Worm (Caenorhabditis elegans) whole organism, late embryonic: ENCODE results near the gene hlh-33.

ENCODE experiments used
- C08G9.2 ChIP-seq: sonication (generic microtip); optimal IDR thresholded peaks from 2 replicates; lab custom pipeline; 2016; ENCODE audit warnings: mild to moderate bottlenecking, missing genetic modification characterization, moderate library complexity, missing compliant biosample characterization
- C38D4.7 ChIP-seq: fragments of 200-800 bp; sonication (Bioruptor generic); optimal IDR thresholded peaks from 2 replicates; lab custom pipeline; 2018; ENCODE audit warnings: mild to moderate bottlenecking, missing genetic modification characterization, moderate library complexity, missing compliant biosample characterization
- F13H6.1 ChIP-seq: sonication (generic microtip); optimal IDR thresholded peaks from 2 replicates; lab custom pipeline; 2016; ENCODE audit warnings: missing genetic modification characterization, missing compliant biosample characterization
- Y22D7AL.16 ChIP-seq: sonication (generic microtip); optimal IDR thresholded peaks from 2 replicates; lab custom pipeline; 2016; ENCODE audit warnings: missing genetic modification characterization, missing compliant biosample characterization
- ahr-1 ChIP-seq: sonication (generic microtip); optimal IDR thresholded peaks from 2 replicates; lab custom pipeline; 2016; ENCODE audit warnings: missing genetic modification characterization, missing compliant biosample characterization
- ceh-19 ChIP-seq: fragments of 200-800 bp; sonication (Bioruptor generic); optimal IDR thresholded peaks from 2 replicates; lab custom pipeline; 2018; ENCODE audit warnings: mild to moderate bottlenecking, missing genetic modification characterization, missing compliant biosample characterization
- ceh-2 ChIP-seq: sonication (generic microtip); optimal IDR thresholded peaks from 2 replicates; lab custom pipeline; 2016; ENCODE audit warnings: missing genotype, missing genetic modification characterization, missing compliant biosample characterization
- ceh-34 ChIP-seq: sonication (generic microtip); optimal IDR thresholded peaks from 2 replicates; lab custom pipeline; 2016; ENCODE audit warnings: mild to moderate bottlenecking, missing genetic modification characterization, missing compliant biosample characterization
- ceh-48 ChIP-seq: sonication (generic microtip); optimal IDR thresholded peaks from 2 replicates; lab custom pipeline; 2016; ENCODE audit warnings: missing genetic modification characterization, inconsistent platforms, missing compliant biosample characterization
- elt-4 ChIP-seq: sonication (generic microtip); optimal IDR thresholded peaks from 2 replicates; lab custom pipeline; 2016; ENCODE audit warnings: missing genetic modification characterization, missing compliant biosample characterization
- ets-4 ChIP-seq: sonication (generic microtip); optimal IDR thresholded peaks from 2 replicates; lab custom pipeline; 2016; ENCODE audit warnings: missing genetic modification characterization, missing compliant biosample characterization
- eyg-1 ChIP-seq: sonication (generic microtip); optimal IDR thresholded peaks from 2 replicates; lab custom pipeline; 2016; ENCODE audit warnings: missing genotype, missing genetic modification characterization, missing compliant biosample characterization
- hlh-6 ChIP-seq: sonication (generic microtip); optimal IDR thresholded peaks from 2 replicates; lab custom pipeline; 2016; ENCODE audit warnings: missing genotype, missing genetic modification characterization, missing compliant biosample characterization
- lim-6 ChIP-seq: sonication (generic microtip); optimal IDR thresholded peaks from 2 replicates; lab custom pipeline; 2016; ENCODE audit warnings: missing genetic modification characterization, missing compliant biosample characterization
- madf-2 ChIP-seq: sonication (generic microtip); optimal IDR thresholded peaks from 2 replicates; lab custom pipeline; 2017; ENCODE audit warnings: missing genetic modification characterization, missing compliant biosample characterization
- nfya-1 ChIP-seq: sonication (generic microtip); optimal IDR thresholded peaks from 2 replicates; lab custom pipeline; 2017; ENCODE audit warnings: missing genetic modification characterization, mild to moderate bottlenecking, missing compliant biosample characterization, antibody characterized with exemption, moderate library complexity
- odd-2 ChIP-seq: sonication (generic microtip); optimal IDR thresholded peaks from 2 replicates; lab custom pipeline; 2017; ENCODE audit warnings: antibody characterized with exemption, mild to moderate bottlenecking, missing genetic modification characterization, missing compliant biosample characterization
- pag-3 ChIP-seq: sonication (generic microtip); optimal IDR thresholded peaks from 2 replicates; lab custom pipeline; 2016; ENCODE audit warnings: missing compliant biosample characterization, missing genetic modification characterization, borderline replicate concordance
- pax-1 ChIP-seq: fragments of 150-350 bp; optimal IDR thresholded peaks from 2 replicates; lab custom pipeline; 2014; ENCODE audit warnings: missing biosample characterization, missing genetic modification characterization
- pha-2 ChIP-seq: sonication (generic microtip); optimal IDR thresholded peaks from 2 replicates; lab custom pipeline; 2017; ENCODE audit warnings: mild to moderate bottlenecking, missing genetic modification characterization, missing compliant biosample characterization
- sox-4 ChIP-seq: sonication (generic microtip); optimal IDR thresholded peaks from 2 replicates; lab custom pipeline; 2017; ENCODE audit warnings: mild to moderate bottlenecking, missing genetic modification characterization, inconsistent platforms, missing compliant biosample characterization
- syd-9 ChIP-seq: sonication (generic microtip); optimal IDR thresholded peaks from 2 replicates; lab custom pipeline; 2016; ENCODE audit warnings: mild to moderate bottlenecking, missing genetic modification characterization, moderate library complexity, missing compliant biosample characterization
- tbx-7 ChIP-seq: sonication (generic microtip); optimal IDR thresholded peaks from 2 replicates; lab custom pipeline; 2016; ENCODE audit warnings: missing genotype, missing genetic modification characterization, missing compliant biosample characterization
- zip-5 ChIP-seq: sonication (generic microtip); optimal IDR thresholded peaks from 2 replicates; lab custom pipeline; 2016; ENCODE audit warnings: missing genetic modification characterization, missing compliant biosample characterization

Gene hlh-33

ce11 chrIII:1855092-1855491 lies at the start of gene hlh-33:
Gene hlh-33, plus strand, starts transcription at chrIII:1855392.
- no peak for TF ChIP-seq eyg-1 (tag; lab: Kevin White, UChicago)

- TF ChIP-seq syd-9 (tag; lab: Kevin White, UChicago) (no peak), ceh-48 (tag; lab: Kevin White, UChicago) (peak; percentile 96)
Observed at ce11 chrIII:1805415-1806008, 49.7 kb upstream of the hlh-33 start.

- TF ChIP-seq nfya-1 (tag; lab: Kevin White, UChicago): no peak
- TF ChIP-seq elt-4 (tag; lab: Kevin White, UChicago): peak; percentile 4
- no peak for TF ChIP-seq pax-1 (tag; lab: Kevin White, UChicago)
- peak; percentile 2 for TF ChIP-seq C08G9.2 (tag; lab: Kevin White, UChicago)
- TF ChIP-seq pha-2 (tag; lab: Kevin White, UChicago): no peak
- TF ChIP-seq ceh-34 (tag; lab: Kevin White, UChicago): no peak
- TF ChIP-seq ceh-48 (tag; lab: Kevin White, UChicago): peak; percentile 36
Observed at ce11 chrIII:1806183-1806798, 48.9 kb upstream of the hlh-33 start.

- TF ChIP-seq ceh-48 (tag; lab: Kevin White, UChicago): peak; percentile 99
- TF ChIP-seq, all 69 proteins: peak for 1; not testable (repeated sequence) for 68
Observed at ce11 chrIII:1807297-1807935, 47.8 kb upstream of the hlh-33 start.

ce11 chrIII:1814285-1814684 lies 40.9 kb upstream of the hlh-33 start:
- no peak for TF ChIP-seq zip-5 (tag; lab: Kevin White, UChicago)
- no peak for TF ChIP-seq Y22D7AL.16 (tag; lab: Kevin White, UChicago)
- no peak for TF ChIP-seq C08G9.2 (tag; lab: Kevin White, UChicago)
- no peak for TF ChIP-seq eyg-1 (tag; lab: Kevin White, UChicago)
- TF ChIP-seq, all 69 proteins: peak for 0

ce11 chrIII:1818001-1818655 lies 37.1 kb upstream of the hlh-33 start, which contains the start of gene clp-4:
Gene clp-4, minus strand, starts transcription at chrIII:1818323.
- TF ChIP-seq F13H6.1 (tag; lab: Kevin White, UChicago): no peak
- TF ChIP-seq pag-3 (tag; lab: Kevin White, UChicago): no peak
- no peak for TF ChIP-seq madf-2 (tag; lab: Kevin White, UChicago)
- TF ChIP-seq ahr-1 (tag; lab: Kevin White, UChicago): no peak
- TF ChIP-seq ets-4 (tag; lab: Kevin White, UChicago): no peak
- TF ChIP-seq ceh-19 (GFP tag; lab: Kevin White, UChicago): no peak
- no peak for TF ChIP-seq sox-4 (tag; lab: Kevin White, UChicago)
- TF ChIP-seq tbx-7: no peak
- TF ChIP-seq hlh-6 (tag; lab: Kevin White, UChicago): no peak
- no peak for TF ChIP-seq C38D4.7
- TF ChIP-seq elt-4 (tag; lab: Kevin White, UChicago): no peak
- no peak for TF ChIP-seq ceh-34 (tag; lab: Kevin White, UChicago)
- no peak for TF ChIP-seq zip-5 (tag; lab: Kevin White, UChicago)
- no peak for TF ChIP-seq lim-6 (tag; lab: Kevin White, UChicago)
- no peak for TF ChIP-seq odd-2 (tag; lab: Kevin White, UChicago)
- no peak for TF ChIP-seq nfya-1 (tag; lab: Kevin White, UChicago)
- TF ChIP-seq ceh-2 (tag; lab: Kevin White, UChicago): no peak
- TF ChIP-seq, all 69 proteins: peak for 0
